Fruit fly (Drosophila melanogaster) whole organism, embryonic: ENCODE measurements around the gene Prosbeta6.

Experiments used
- Atf-2 ChIP-seq: fragments of 200-800 bp; sonication (Bioruptor generic); optimal IDR thresholded peaks from 2 replicates; lab custom pipeline; 2016; ENCODE audit warnings: missing biosample characterization, missing genetic modification characterization
- BtbVII ChIP-seq: fragments of 200-800 bp; sonication (Bioruptor generic); optimal IDR thresholded peaks from 3 replicates; lab custom pipeline; 2017; ENCODE audit warnings: missing biosample characterization, mild to moderate bottlenecking, missing genetic modification characterization
- CG1024 ChIP-seq: fragments of 200-800 bp; sonication (Bioruptor generic); IDR thresholded peaks from 2 replicates; pipeline ENCODE4 v1.3.6; 2022; ENCODE audit warnings: missing biosample characterization, missing genetic modification characterization
- CG10565 ChIP-seq: fragments of 200-800 bp; sonication (Bioruptor generic); optimal IDR thresholded peaks from 3 replicates; lab custom pipeline; 2016; ENCODE audit warnings: missing biosample characterization, mild to moderate bottlenecking, missing genetic modification characterization
- CG11398 ChIP-seq: fragments of 200-800 bp; sonication (Bioruptor generic); optimal IDR thresholded peaks from 2 replicates; lab custom pipeline; 2016; ENCODE audit warnings: missing biosample characterization, missing genetic modification characterization
- CG11504 ChIP-seq: fragments of 200-800 bp; sonication (Bioruptor generic); optimal IDR thresholded peaks from 3 replicates; lab custom pipeline; 2019; ENCODE audit warnings: missing biosample characterization, mild to moderate bottlenecking, missing genetic modification characterization, moderate library complexity
- CG11695 ChIP-seq: fragments of 200-800 bp; sonication (Bioruptor generic); IDR thresholded peaks from 3 replicates; pipeline ENCODE4 v1.3.6; 2022; ENCODE audit warnings: missing biosample characterization, missing genetic modification characterization
- CG12744 ChIP-seq: fragments of 200-800 bp; sonication (Bioruptor generic); optimal IDR thresholded peaks from 2 replicates; lab custom pipeline; 2016; ENCODE audit warnings: missing biosample characterization, missing genetic modification characterization
- CG13287 ChIP-seq: fragments of 200-800 bp; sonication (Bioruptor generic); IDR thresholded peaks from 2 replicates; pipeline ENCODE4 v1.3.6; 2022; ENCODE audit warnings: missing biosample characterization, missing genetic modification characterization; ENCODE audit not compliant: partially characterized antibody
- CG13894 ChIP-seq: fragments of 200-800 bp; sonication (Bioruptor generic); optimal IDR thresholded peaks from 3 replicates; lab custom pipeline; 2018; ENCODE audit warnings: missing biosample characterization, mild to moderate bottlenecking, missing genetic modification characterization, moderate library complexity
- CG14014 ChIP-seq: fragments of 200-800 bp; sonication (Bioruptor generic); IDR thresholded peaks from 2 replicates; pipeline ENCODE4 v1.3.6; 2022; ENCODE audit warnings: missing biosample characterization, missing genetic modification characterization
- CG18011 ChIP-seq: fragments of 200-800 bp; sonication (Bioruptor generic); optimal IDR thresholded peaks from 2 replicates; lab custom pipeline; 2017; ENCODE audit warnings: missing biosample characterization, missing genetic modification characterization, mild to moderate bottlenecking, moderate library complexity, missing genotype
- CG18262 ChIP-seq: fragments of 200-800 bp; optimal IDR thresholded peaks from 3 replicates; lab custom pipeline; 2019; ENCODE audit warnings: missing biosample characterization, mild to moderate bottlenecking, missing genetic modification characterization, moderate library complexity
- CG2120 ChIP-seq: fragments of 200-800 bp; sonication (Bioruptor generic); optimal IDR thresholded peaks from 3 replicates; lab custom pipeline; 2016; ENCODE audit warnings: missing biosample characterization, missing genetic modification characterization
- CG2678 ChIP-seq: fragments of 200-800 bp; sonication (Bioruptor generic); optimal IDR thresholded peaks from 3 replicates; lab custom pipeline; 2019; ENCODE audit warnings: missing biosample characterization, mild to moderate bottlenecking, missing genetic modification characterization, moderate library complexity
- CG33213 ChIP-seq: fragments of 200-800 bp; sonication (Bioruptor generic); optimal IDR thresholded peaks from 3 replicates; lab custom pipeline; 2016; ENCODE audit warnings: missing biosample characterization, missing genetic modification characterization
- CG4328 ChIP-seq: fragments of 200-800 bp; sonication (Bioruptor generic); optimal IDR thresholded peaks from 3 replicates; lab custom pipeline; 2017; ENCODE audit warnings: missing biosample characterization, missing genetic modification reagents, missing genetic modification characterization
- CG7839 ChIP-seq: fragments of 200-800 bp; sonication (Bioruptor generic); optimal IDR thresholded peaks from 3 replicates; lab custom pipeline; 2018; ENCODE audit warnings: missing biosample characterization, mild to moderate bottlenecking, missing genetic modification characterization, moderate library complexity
- CG7928 ChIP-seq: fragments of 200-800 bp; sonication (Bioruptor generic); optimal IDR thresholded peaks from 2 replicates; lab custom pipeline; 2017; ENCODE audit warnings: missing biosample characterization, mild to moderate bottlenecking, missing genetic modification characterization
- CG8944 ChIP-seq: fragments of 200-800 bp; sonication (Bioruptor generic); optimal IDR thresholded peaks from 3 replicates; lab custom pipeline; 2016; ENCODE audit warnings: missing biosample characterization, missing genetic modification characterization
- CkIIα-i1 ChIP-seq: fragments of 200-800 bp; sonication (Bioruptor generic); IDR thresholded peaks from 2 replicates; pipeline ENCODE4 v1.3.6; 2022; ENCODE audit warnings: missing biosample characterization, missing genetic modification characterization
- Doc3 ChIP-seq: fragments of 200-800 bp; sonication (Bioruptor generic); IDR thresholded peaks from 3 replicates; pipeline ENCODE4 v1.3.6; 2022; ENCODE audit warnings: missing biosample characterization, missing genetic modification characterization; ENCODE audit not compliant: partially characterized antibody
- Drgx ChIP-seq: fragments of 200-800 bp; sonication (Bioruptor generic); IDR thresholded peaks from 2 replicates; pipeline ENCODE4 v1.3.6; 2022; ENCODE audit warnings: missing biosample characterization, missing genetic modification characterization
- HHEX ChIP-seq: fragments of 200-800 bp; sonication (Bioruptor generic); optimal IDR thresholded peaks from 3 replicates; lab custom pipeline; 2017; ENCODE audit warnings: missing biosample characterization, mild to moderate bottlenecking, missing genetic modification characterization, missing genetic modification reagents
- Hr51 ChIP-seq, 2 experiments: fragments of 200-800 bp; sonication (Bioruptor generic); optimal IDR thresholded peaks; 2 replicates in 1 of 2; 3 replicates in 1 of 2; lab custom pipeline; 2016 to 2018; ENCODE audit warnings: missing biosample characterization in 2 of 2, missing genetic modification characterization in 2 of 2, mild to moderate bottlenecking in 1 of 2, moderate library complexity in 1 of 2
- Mes4 ChIP-seq: fragments of 200-800 bp; sonication (Bioruptor generic); optimal IDR thresholded peaks from 2 replicates; lab custom pipeline; 2016; ENCODE audit warnings: missing biosample characterization, missing genetic modification characterization
- NK7.1 ChIP-seq: fragments of 200-800 bp; sonication (Bioruptor generic); optimal IDR thresholded peaks from 3 replicates; lab custom pipeline; 2016; ENCODE audit warnings: missing biosample characterization, missing genetic modification characterization
- Nf-YA ChIP-seq: fragments of 200-800 bp; sonication (Bioruptor generic); IDR thresholded peaks from 2 replicates; pipeline ENCODE4 v1.3.6; 2022; ENCODE audit warnings: missing biosample characterization, missing genetic modification characterization
- Pdp1 ChIP-seq, 2 experiments: fragments of 200-800 bp; sonication (Bioruptor generic); optimal IDR thresholded peaks; 3 replicates each; lab custom pipeline; 2016; ENCODE audit warnings: missing biosample characterization in 2 of 2, missing genetic modification characterization in 2 of 2, mild to moderate bottlenecking in 1 of 2, moderate library complexity in 1 of 2
- Spps ChIP-seq: fragments of 200-800 bp; sonication (Bioruptor generic); optimal IDR thresholded peaks from 2 replicates; lab custom pipeline; 2018; ENCODE audit warnings: missing biosample characterization, mild to moderate bottlenecking, missing genetic modification characterization
- Sry-β ChIP-seq: fragments of 200-800 bp; sonication (Bioruptor generic); optimal IDR thresholded peaks from 2 replicates; lab custom pipeline; 2018; ENCODE audit warnings: missing biosample characterization, mild to moderate bottlenecking, missing genetic modification characterization, moderate library complexity
- Stat92E ChIP-seq, 3 experiments: fragments of >200 bp in 2 of 3; fragments of 200-800 bp in 1 of 3; sonication (Bioruptor generic) in 1 of 3; optimal IDR thresholded peaks; 2 replicates each; lab custom pipeline; 2017 to 2019; ENCODE audit warnings: missing biosample characterization in 3 of 3, missing genetic modification characterization in 3 of 3, mild to moderate bottlenecking in 1 of 3, moderate library complexity in 1 of 3
- Usf ChIP-seq: fragments of 200-800 bp; sonication (Bioruptor generic); optimal IDR thresholded peaks from 2 replicates; lab custom pipeline; 2017; ENCODE audit warnings: missing genotype, missing biosample characterization, missing genetic modification characterization
- ab ChIP-seq: fragments of 200-800 bp; sonication (Bioruptor generic); optimal IDR thresholded peaks from 2 replicates; lab custom pipeline; 2016; ENCODE audit warnings: missing biosample characterization, missing genetic modification characterization
- bsh ChIP-seq, 2 experiments: fragments of 200-800 bp; sonication (Bioruptor generic); optimal IDR thresholded peaks; 2 replicates each; lab custom pipeline; 2017 to 2018; ENCODE audit warnings: mild to moderate bottlenecking in 2 of 2, missing biosample characterization in 2 of 2, missing genetic modification characterization in 2 of 2, moderate library complexity in 1 of 2
- fd96Cb ChIP-seq: fragments of 200-800 bp; sonication (Bioruptor generic); optimal IDR thresholded peaks from 2 replicates; lab custom pipeline; 2018; ENCODE audit warnings: missing biosample characterization, mild to moderate bottlenecking, missing genetic modification characterization, moderate library complexity
- gcm ChIP-seq: fragments of 200-800 bp; sonication (Bioruptor generic); optimal IDR thresholded peaks from 2 replicates; lab custom pipeline; 2019; ENCODE audit warnings: missing biosample characterization, mild to moderate bottlenecking, missing genetic modification characterization, moderate library complexity
- gem ChIP-seq: fragments of 200-800 bp; sonication (Bioruptor generic); optimal IDR thresholded peaks from 2 replicates; lab custom pipeline; 2019; ENCODE audit warnings: missing biosample characterization, mild to moderate bottlenecking, missing genetic modification characterization, moderate library complexity
- mld ChIP-seq: fragments of 200-800 bp; sonication (Bioruptor generic); IDR thresholded peaks from 3 replicates; pipeline ENCODE4 v1.3.6; 2022; ENCODE audit warnings: missing biosample characterization, missing genetic modification characterization; ENCODE audit not compliant: partially characterized antibody
- ro ChIP-seq: fragments of 200-800 bp; sonication (Bioruptor generic); IDR thresholded peaks from 2 replicates; pipeline ENCODE4 v1.3.6; 2022; ENCODE audit warnings: missing biosample characterization, missing genetic modification characterization
- slbo ChIP-seq: fragments of 200-800 bp; sonication (Bioruptor generic); IDR thresholded peaks from 2 replicates; pipeline ENCODE4 v1.3.6; 2022; ENCODE audit warnings: missing biosample characterization, missing genetic modification characterization
- sug ChIP-seq: fragments of 200-800 bp; optimal IDR thresholded peaks from 2 replicates; lab custom pipeline; 2019; ENCODE audit warnings: missing biosample characterization, mild to moderate bottlenecking, missing genetic modification characterization, moderate library complexity
- tll ChIP-seq, 2 experiments: fragments of 200-800 bp in 1 of 2; fragments of >200 bp in 1 of 2; sonication (Bioruptor generic) in 1 of 2; optimal IDR thresholded peaks; 2 replicates each; lab custom pipeline; 2017 to 2019; ENCODE audit warnings: missing biosample characterization in 2 of 2, missing genetic modification characterization in 2 of 2, mild to moderate bottlenecking in 1 of 2, moderate library complexity in 1 of 2
- trem ChIP-seq: fragments of 200-800 bp; optimal IDR thresholded peaks from 3 replicates; lab custom pipeline; 2019; ENCODE audit warnings: missing biosample characterization, mild to moderate bottlenecking, missing genetic modification characterization, moderate library complexity
- unc-4 ChIP-seq: fragments of 200-800 bp; sonication (Bioruptor generic); IDR thresholded peaks from 2 replicates; pipeline ENCODE4 v1.3.6; 2022; ENCODE audit warnings: missing biosample characterization, missing genetic modification characterization; ENCODE audit not compliant: partially characterized antibody
- usp ChIP-seq: fragments of >200 bp; optimal IDR thresholded peaks from 2 replicates; lab custom pipeline; 2017; ENCODE audit warnings: missing biosample characterization, missing genetic modification characterization
- zfh1 ChIP-seq: fragments of 200-800 bp; sonication (Bioruptor generic); IDR thresholded peaks from 3 replicates; pipeline ENCODE4 v1.3.6; 2022; ENCODE audit warnings: missing biosample characterization, missing genetic modification characterization

Gene Prosbeta6

dm6 chr3L:16612152-16612551, 1.9 kb upstream of the Prosbeta6 start, which contains the start of gene CG4101 (continued):
- TF ChIP-seq CG13287 (GFP tag; lab: Robert Waterston, UW): peak; percentile 92
- TF ChIP-seq CG33213 (GFP tag; lab: Kevin White, UChicago): peak; percentile 73
- TF ChIP-seq CG11695 (GFP tag; lab: Robert Waterston, UW): peak; percentile 59; the same call in 1 of the 3 replicates

- peak; percentile 81 for TF ChIP-seq Drgx (GFP tag; lab: Robert Waterston, UW)
- peak; percentile 81 for TF ChIP-seq CG14014
- TF ChIP-seq tll (GFP tag; optimal IDR thresholded peaks at IDR 0.05; lab: Kevin White, UChicago): no peak
- peak; percentile 17 for TF ChIP-seq fd96Cb (tag; lab: Kevin White, UChicago)
- no peak for TF ChIP-seq trem (tag; lab: Kevin White, UChicago)
- no peak for TF ChIP-seq Usf
- TF ChIP-seq CG18011 (GFP tag; lab: Kevin White, UChicago): peak; percentile 8
- peak; percentile 13 for TF ChIP-seq Atf-2 (GFP tag; lab: Kevin White, UChicago)
- TF ChIP-seq CG13894: peak; percentile 49
- TF ChIP-seq usp (GFP tag; lab: Kevin White, UChicago): no peak
- TF ChIP-seq unc-4 (GFP tag; lab: Robert Waterston, UW): no peak
- no peak for TF ChIP-seq Sry-β (GFP tag; lab: Kevin White, UChicago)
- peak; percentile 40 for TF ChIP-seq sug (tag; lab: Kevin White, UChicago)
- TF ChIP-seq NK7.1 (GFP tag; lab: Kevin White, UChicago): no peak
- TF ChIP-seq Stat92E (GFP tag; optimal IDR thresholded peaks at IDR 0.05; lab: Kevin White, UChicago): no peak
- TF ChIP-seq BtbVII (GFP tag; lab: Kevin White, UChicago): no peak
- TF ChIP-seq CG11504 (tag; lab: Kevin White, UChicago): peak; percentile 44
- TF ChIP-seq mld (GFP tag; lab: Robert Waterston, UW): no peak
- TF ChIP-seq CG12744 (GFP tag; lab: Kevin White, UChicago): peak; percentile 46
- peak; percentile 63 to 65 for TF ChIP-seq Pdp1 (GFP tag; optimal IDR thresholded peaks at IDR 0.05; lab: Kevin White, UChicago)
- TF ChIP-seq CG4328 (GFP tag; lab: Kevin White, UChicago): no peak
- TF ChIP-seq CG7839: peak; percentile 44
- TF ChIP-seq Spps: no peak
- no peak for TF ChIP-seq CG10565 (GFP tag; lab: Kevin White, UChicago)
- peak; percentile 92 for TF ChIP-seq slbo (GFP tag; lab: Robert Waterston, UW)
- 0 out of 3 replicates have a peak, but pooled peaks have one; percentile 10 for TF ChIP-seq Doc3 (GFP tag; lab: Robert Waterston, UW)
- no peak for TF ChIP-seq CG1024 (GFP tag; lab: Robert Waterston, UW)
- peak; percentile 35 for TF ChIP-seq CG7928 (GFP tag; lab: Kevin White, UChicago)
- peak; percentile 84 for TF ChIP-seq CG2120 (GFP tag; lab: Kevin White, UChicago)
- peak; percentile 38 for TF ChIP-seq CG2678 (tag; lab: Kevin White, UChicago)
- TF ChIP-seq HHEX (GFP tag; lab: Kevin White, UChicago): peak; percentile 13
- no peak for TF ChIP-seq CkIIα-i1 (GFP tag; lab: Robert Waterston, UW)
- TF ChIP-seq CG11398 (GFP tag; lab: Kevin White, UChicago): no peak
- TF ChIP-seq zfh1 (GFP tag; lab: Robert Waterston, UW): peak; percentile 81
- peak; percentile 12 for TF ChIP-seq ab (GFP tag; lab: Kevin White, UChicago)
- TF ChIP-seq Mes4 (GFP tag; lab: Kevin White, UChicago): peak; percentile 13
- TF ChIP-seq ro (GFP tag; lab: Robert Waterston, UW): no peak
- TF ChIP-seq CG8944: peak; percentile 56
- TF ChIP-seq CG18262: peak; percentile 25
- peak; percentile 7 to 39 for TF ChIP-seq Hr51 (GFP tag; optimal IDR thresholded peaks at IDR 0.05; lab: Kevin White, UChicago)
- TF ChIP-seq gem: peak; percentile 48
- TF ChIP-seq gcm (GFP tag; lab: Kevin White, UChicago): no peak
- peak; percentile 48; the same call in 1 of the 2 replicates for TF ChIP-seq Nf-YA (GFP tag; lab: Robert Waterston, UW)
- TF ChIP-seq bsh (GFP tag; optimal IDR thresholded peaks at IDR 0.05; lab: Kevin White, UChicago): peak in 1 of 2 experiments; percentile 47
Measured at dm6 chr3L:16609120-16609519, 1.1 kb downstream of the Prosbeta6 start, which contains the start of gene CG4098. Gene CG4098, minus strand, starts transcription at chr3L:16609347.
